Worm (Caenorhabditis elegans): ENCODE measurements around the gene srh-255.

The srh-255 gene

ce11 chrV:17059987-17060386, 4.8 kb upstream of the srh-255 start, which contains the start of gene sri-66:
Gene sri-66 (plus strand): TSS chrV:17060287.
- TF ChIP-seq ref-1 (GFP tag; conservative IDR thresholded peaks at IDR 0.05) (no peak), tab-1 (GFP tag; IDR thresholded peaks at IDR 0.05) (no peak), med-1 (GFP tag; optimal IDR thresholded peaks at IDR 0.05; ENCODE audit: insufficient read depth) (no peak), cog-1 (tag; optimal IDR thresholded peaks at IDR 0.05) (no peak), T22C8.4 (GFP tag; IDR thresholded peaks at IDR 0.05) (no peak), klf-2 (GFP tag; conservative IDR thresholded peaks at IDR 0.05) (no peak), ztf-23 (GFP tag; IDR thresholded peaks at IDR 0.05) (no peak), flt-1 (GFP tag; IDR thresholded peaks at IDR 0.05) (no peak), ztf-29 (GFP tag; IDR thresholded peaks at IDR 0.05) (no peak)

ce11 chrV:17061585-17061984, 3.2 kb upstream of the srh-255 start, which contains the start of gene F28B1.9:
Gene F28B1.9 (plus strand): TSS chrV:17061885.
- no peak for TF ChIP-seq tab-1 (GFP tag; IDR thresholded peaks at IDR 0.05)
- no peak for TF ChIP-seq klf-2 (GFP tag; conservative IDR thresholded peaks at IDR 0.05)
- TF ChIP-seq T22C8.4 (GFP tag; IDR thresholded peaks at IDR 0.05), result no peak
- TF ChIP-seq ztf-29 (GFP tag; IDR thresholded peaks at IDR 0.05), result no peak
- TF ChIP-seq ztf-23 (GFP tag; IDR thresholded peaks at IDR 0.05), result no peak
- no peak for TF ChIP-seq flt-1 (GFP tag; IDR thresholded peaks at IDR 0.05)

- TF ChIP-seq ztf-23 (GFP tag; IDR thresholded peaks at IDR 0.05) (no peak), flt-1 (GFP tag; IDR thresholded peaks at IDR 0.05) (no peak), cog-1 (tag; optimal IDR thresholded peaks at IDR 0.05) (no peak), T22C8.4 (GFP tag; IDR thresholded peaks at IDR 0.05) (no peak), tab-1 (GFP tag; IDR thresholded peaks at IDR 0.05) (no peak), ztf-29 (GFP tag; IDR thresholded peaks at IDR 0.05) (no peak), ref-1 (GFP tag; conservative IDR thresholded peaks at IDR 0.05) (no peak), klf-2 (GFP tag; conservative IDR thresholded peaks at IDR 0.05) (no peak), med-1 (GFP tag; optimal IDR thresholded peaks at IDR 0.05; ENCODE audit: insufficient read depth) (no peak)
These were observed 1.9 kb downstream of the srh-255 start for ce11 chrV:17066634-17067033.

ce11 chrV:17068839-17069238, 4.1 kb downstream of the srh-255 start, which contains the start of gene T05E12.8:
Gene T05E12.8 (plus strand): TSS chrV:17069139.
- no peak for TF ChIP-seq cog-1 (tag; optimal IDR thresholded peaks at IDR 0.05)
- no peak for TF ChIP-seq klf-2 (GFP tag; conservative IDR thresholded peaks at IDR 0.05)
- no peak for TF ChIP-seq flt-1 (GFP tag; IDR thresholded peaks at IDR 0.05)
- TF ChIP-seq med-1 (GFP tag; optimal IDR thresholded peaks at IDR 0.05; ENCODE audit: insufficient read depth), result no peak
- no peak for TF ChIP-seq ref-1 (GFP tag; conservative IDR thresholded peaks at IDR 0.05)
- TF ChIP-seq T22C8.4 (GFP tag; IDR thresholded peaks at IDR 0.05), result no peak
- TF ChIP-seq ztf-23 (GFP tag; IDR thresholded peaks at IDR 0.05), result no peak
- TF ChIP-seq tab-1 (GFP tag; IDR thresholded peaks at IDR 0.05), result no peak
- no peak for TF ChIP-seq ztf-29 (GFP tag; IDR thresholded peaks at IDR 0.05)

ce11 chrV:17071578-17071977, 6.8 kb downstream of the srh-255 start, which contains the start of gene srbc-14:
Gene srbc-14 (minus strand): TSS chrV:17071678.
- TF ChIP-seq ref-1 (GFP tag; conservative IDR thresholded peaks at IDR 0.05) (no peak), klf-2 (GFP tag; conservative IDR thresholded peaks at IDR 0.05) (no peak), ztf-29 (GFP tag; IDR thresholded peaks at IDR 0.05) (no peak), flt-1 (GFP tag; IDR thresholded peaks at IDR 0.05) (no peak), cog-1 (tag; optimal IDR thresholded peaks at IDR 0.05) (no peak), T22C8.4 (GFP tag; IDR thresholded peaks at IDR 0.05) (no peak), tab-1 (GFP tag; IDR thresholded peaks at IDR 0.05) (no peak), ztf-23 (GFP tag; IDR thresholded peaks at IDR 0.05) (no peak), med-1 (GFP tag; optimal IDR thresholded peaks at IDR 0.05; ENCODE audit: insufficient read depth) (no peak)

ce11 chrV:17075900-17076299, 11.1 kb downstream of the srh-255 start, which contains the start of gene str-125:
Gene str-125 (minus strand): TSS chrV:17076000.
- no peak for TF ChIP-seq ref-1 (GFP tag; conservative IDR thresholded peaks at IDR 0.05)
- no peak for TF ChIP-seq med-1 (GFP tag; optimal IDR thresholded peaks at IDR 0.05; ENCODE audit: insufficient read depth)

- TF ChIP-seq ztf-29 (GFP tag; IDR thresholded peaks at IDR 0.05) (no peak), T22C8.4 (GFP tag; IDR thresholded peaks at IDR 0.05) (no peak), flt-1 (GFP tag; IDR thresholded peaks at IDR 0.05) (no peak), tab-1 (GFP tag; IDR thresholded peaks at IDR 0.05) (no peak), klf-2 (GFP tag; conservative IDR thresholded peaks at IDR 0.05) (no peak)
These were observed 13.1 kb downstream of the srh-255 start, which contains the start of gene T05E12.3 for ce11 chrV:17077889-17078288. Gene T05E12.3 (minus strand): TSS chrV:17077989.

- no peak for TF ChIP-seq klf-2 (GFP tag; conservative IDR thresholded peaks at IDR 0.05)
- no peak for TF ChIP-seq med-1 (GFP tag; optimal IDR thresholded peaks at IDR 0.05; ENCODE audit: insufficient read depth)
- no peak for TF ChIP-seq tab-1 (GFP tag; IDR thresholded peaks at IDR 0.05)
- no peak for TF ChIP-seq flt-1 (GFP tag; IDR thresholded peaks at IDR 0.05)
- no peak for TF ChIP-seq ref-1 (GFP tag; conservative IDR thresholded peaks at IDR 0.05)
- no peak for TF ChIP-seq ztf-29 (GFP tag; IDR thresholded peaks at IDR 0.05)
- TF ChIP-seq cog-1 (tag; optimal IDR thresholded peaks at IDR 0.05), result no peak
- no peak for TF ChIP-seq ztf-23 (GFP tag; IDR thresholded peaks at IDR 0.05)
- TF ChIP-seq T22C8.4 (GFP tag; IDR thresholded peaks at IDR 0.05), result no peak
These were observed 15.0 kb downstream of the srh-255 start, which contains the start of gene srw-20 for ce11 chrV:17079795-17080194. Gene srw-20 (minus strand): TSS chrV:17079895.

ce11 chrV:17082718-17083117, 17.9 kb downstream of the srh-255 start, which contains the start of gene T05E12.9:
Gene T05E12.9 (minus strand): TSS chrV:17082818.
- TF ChIP-seq ref-1 (GFP tag; conservative IDR thresholded peaks at IDR 0.05), result no peak
- TF ChIP-seq klf-2 (GFP tag; conservative IDR thresholded peaks at IDR 0.05), result no peak
- TF ChIP-seq cog-1 (tag; optimal IDR thresholded peaks at IDR 0.05), result no peak
- TF ChIP-seq med-1 (GFP tag; optimal IDR thresholded peaks at IDR 0.05; ENCODE audit: insufficient read depth), result no peak
- no peak for TF ChIP-seq ztf-23 (GFP tag; IDR thresholded peaks at IDR 0.05)
- TF ChIP-seq ztf-29 (GFP tag; IDR thresholded peaks at IDR 0.05), result no peak
- TF ChIP-seq tab-1 (GFP tag; IDR thresholded peaks at IDR 0.05), result no peak
- no peak for TF ChIP-seq T22C8.4 (GFP tag; IDR thresholded peaks at IDR 0.05)
- TF ChIP-seq flt-1 (GFP tag; IDR thresholded peaks at IDR 0.05), result no peak

ce11 chrV:17089342-17089741, 24.6 kb downstream of the srh-255 start, which contains the start of gene T05E12.6:
Gene T05E12.6 (minus strand): TSS chrV:17089442.
- TF ChIP-seq tab-1 (GFP tag; IDR thresholded peaks at IDR 0.05), result no peak
- no peak for TF ChIP-seq cog-1 (tag; optimal IDR thresholded peaks at IDR 0.05)
- TF ChIP-seq ztf-29 (GFP tag; IDR thresholded peaks at IDR 0.05), result no peak
- TF ChIP-seq flt-1 (GFP tag; IDR thresholded peaks at IDR 0.05), result no peak
- TF ChIP-seq ztf-23 (GFP tag; IDR thresholded peaks at IDR 0.05), result no peak
- TF ChIP-seq klf-2 (GFP tag; conservative IDR thresholded peaks at IDR 0.05), result no peak
- no peak for TF ChIP-seq ref-1 (GFP tag; conservative IDR thresholded peaks at IDR 0.05)
- no peak for TF ChIP-seq T22C8.4 (GFP tag; IDR thresholded peaks at IDR 0.05)
- no peak for TF ChIP-seq med-1 (GFP tag; optimal IDR thresholded peaks at IDR 0.05; ENCODE audit: insufficient read depth)

Data from whole organism, midembryonic.